Worm (Caenorhabditis elegans) whole organism, young adult: ENCODE data around the gene ceh-76.

Experiments used
- B0019.2 ChIP-seq: fragments of 200-800 bp; sonication (Bioruptor generic); conservative IDR thresholded peaks from 2 replicates; pipeline ENCODE4 v1.3.6; 2022; ENCODE audit warnings: missing genetic modification reagents, missing genetic modification characterization, missing compliant biosample characterization
- B0336.3 ChIP-seq: fragments of 200-800 bp; sonication (Bioruptor generic); IDR thresholded peaks from 2 replicates; pipeline ENCODE4 v1.3.6; 2022; ENCODE audit warnings: missing genetic modification characterization, missing compliant biosample characterization
- C06A6.2 ChIP-seq: fragments of 200-800 bp; sonication (Bioruptor generic); conservative IDR thresholded peaks from 2 replicates; pipeline ENCODE4 v1.3.6; 2022; ENCODE audit warnings: missing genetic modification characterization, missing compliant biosample characterization
- F39B2.1 ChIP-seq: fragments of 200-800 bp; sonication (Bioruptor generic); IDR thresholded peaks from 2 replicates; pipeline ENCODE4 v1.3.6; 2022; ENCODE audit warnings: missing genetic modification reagents, missing genetic modification characterization, missing compliant biosample characterization
- F49E8.2 ChIP-seq: sonication (generic microtip); optimal IDR thresholded peaks from 3 replicates; lab custom pipeline; 2017; ENCODE audit warnings: missing genetic modification characterization, mild to moderate bottlenecking, missing compliant biosample characterization, antibody characterized with exemption, moderate library complexity; ENCODE audit not compliant: insufficient read depth
- K11D2.4 ChIP-seq: fragments of 200-800 bp; sonication (Bioruptor generic); IDR thresholded peaks from 2 replicates; pipeline ENCODE4 v1.3.6; 2022; ENCODE audit warnings: missing genetic modification reagents, missing genetic modification characterization, missing compliant biosample characterization
- T07F8.4 ChIP-seq: sonication (generic microtip); optimal IDR thresholded peaks from 2 replicates; lab custom pipeline; 2016; ENCODE audit warnings: mild to moderate bottlenecking, missing genetic modification characterization, moderate library complexity, missing compliant biosample characterization
- Y56A3A.18 ChIP-seq: fragments of 200-800 bp; sonication (Bioruptor generic); IDR thresholded peaks from 2 replicates; pipeline ENCODE4 v1.3.6; 2022; ENCODE audit warnings: missing genetic modification reagents, missing genetic modification characterization, missing compliant biosample characterization
- ZK185.1 ChIP-seq: sonication (generic microtip); optimal IDR thresholded peaks from 2 replicates; lab custom pipeline; 2016; ENCODE audit warnings: mild to moderate bottlenecking, missing genetic modification characterization, missing compliant biosample characterization; ENCODE audit not compliant: poor library complexity, severe bottlenecking
- akir-1 ChIP-seq: fragments of 200-800 bp; sonication (Bioruptor generic); optimal IDR thresholded peaks from 2 replicates; lab custom pipeline; 2018; ENCODE audit warnings: mild to moderate bottlenecking, missing genetic modification characterization, moderate library complexity, missing compliant biosample characterization
- ama-1 ChIP-seq, 3 experiments: fragments of 150-350 bp in 1 of 3; sonication (generic microtip) in 2 of 3; optimal IDR thresholded peaks; 2 replicates each; lab custom pipeline; 2014 to 2018; ENCODE audit warnings: missing biosample characterization in 2 of 3, missing genetic modification characterization in 2 of 3, missing genetic modification reagents in 2 of 3
- aptf-2 ChIP-seq: fragments of 200-800 bp; sonication (Bioruptor generic); conservative IDR thresholded peaks from 2 replicates; pipeline ENCODE4 v1.3.6; 2022; ENCODE audit warnings: missing genetic modification reagents, missing genetic modification characterization, missing compliant biosample characterization
- aptf-3 ChIP-seq: fragments of 200-800 bp; sonication (Bioruptor generic); IDR thresholded peaks from 2 replicates; pipeline ENCODE4 v1.3.6; 2022; ENCODE audit warnings: missing genetic modification characterization, missing compliant biosample characterization
- atf-7 ChIP-seq: sonication (generic microtip); optimal IDR thresholded peaks from 2 replicates; lab custom pipeline; 2017; ENCODE audit warnings: mild to moderate bottlenecking, missing genetic modification characterization, missing compliant biosample characterization
- athp-1 ChIP-seq: sonication (generic microtip); optimal IDR thresholded peaks from 2 replicates; lab custom pipeline; 2017; ENCODE audit warnings: mild to moderate bottlenecking, missing genetic modification characterization, missing compliant biosample characterization
- attf-3 ChIP-seq: fragments of 200-800 bp; sonication (Bioruptor generic); conservative IDR thresholded peaks from 2 replicates; pipeline ENCODE4 v1.3.6; 2022; ENCODE audit warnings: missing genetic modification reagents, missing genetic modification characterization, missing compliant biosample characterization
- attf-6 ChIP-seq: fragments of 200-800 bp; sonication (Bioruptor generic); IDR thresholded peaks from 2 replicates; pipeline ENCODE4 v1.3.6; 2022; ENCODE audit warnings: missing genetic modification reagents, missing genetic modification characterization, missing compliant biosample characterization
- bed-2 ChIP-seq: fragments of 200-800 bp; sonication (Bioruptor generic); IDR thresholded peaks from 2 replicates; pipeline ENCODE4 v1.3.6; 2022; ENCODE audit warnings: missing genetic modification reagents, missing genetic modification characterization, missing compliant biosample characterization
- ccch-3 ChIP-seq: fragments of 200-800 bp; sonication (Bioruptor generic); optimal IDR thresholded peaks from 2 replicates; lab custom pipeline; 2018; ENCODE audit warnings: mild to moderate bottlenecking, missing genetic modification characterization, missing compliant biosample characterization
- dox-1 ChIP-seq: fragments of 200-800 bp; sonication (Bioruptor generic); IDR thresholded peaks from 2 replicates; pipeline ENCODE4 v1.3.6; 2022; ENCODE audit warnings: missing genetic modification reagents, missing genetic modification characterization, missing compliant biosample characterization
- dpl-1 ChIP-seq: fragments of 150-350 bp; optimal IDR thresholded peaks from 2 replicates; lab custom pipeline; 2014; ENCODE audit warnings: missing biosample characterization, missing genetic modification reagents, missing genetic modification characterization
- egl-18 ChIP-seq: fragments of 200-800 bp; sonication (Bioruptor generic); IDR thresholded peaks from 2 replicates; pipeline ENCODE4 v1.3.6; 2022; ENCODE audit warnings: missing genetic modification reagents, missing genetic modification characterization, missing compliant biosample characterization
- ekl-4 ChIP-seq: fragments of 200-800 bp; sonication (Bioruptor generic); IDR thresholded peaks from 2 replicates; pipeline ENCODE4 v1.3.6; 2022; ENCODE audit warnings: missing genetic modification reagents, missing genetic modification characterization, missing compliant biosample characterization
- ets-4 ChIP-seq: fragments of 200-800 bp; sonication (Bioruptor generic); optimal IDR thresholded peaks from 2 replicates; lab custom pipeline; 2018; ENCODE audit warnings: mild to moderate bottlenecking, missing genetic modification characterization, missing compliant biosample characterization
- hlh-26 ChIP-seq: fragments of 200-800 bp; sonication (Bioruptor generic); conservative IDR thresholded peaks from 2 replicates; pipeline ENCODE4 v1.3.6; 2022; ENCODE audit warnings: missing genetic modification reagents, missing genetic modification characterization, missing compliant biosample characterization
- hmg-1.2 ChIP-seq: fragments of 200-800 bp; sonication (Bioruptor generic); IDR thresholded peaks from 2 replicates; pipeline ENCODE4 v1.3.6; 2022; ENCODE audit warnings: missing genetic modification reagents, missing genetic modification characterization, missing compliant biosample characterization
- hsf-1 ChIP-seq: fragments of 200-800 bp; sonication (Bioruptor generic); IDR thresholded peaks from 2 replicates; pipeline ENCODE4 v1.3.6; 2022; ENCODE audit warnings: missing genetic modification reagents, missing genetic modification characterization, missing compliant biosample characterization
- lag-1 ChIP-seq: fragments of 200-800 bp; sonication (Bioruptor generic); IDR thresholded peaks from 2 replicates; pipeline ENCODE4 v1.3.6; 2022; ENCODE audit warnings: missing genetic modification reagents, missing genetic modification characterization, missing compliant biosample characterization
- lin-26 ChIP-seq: fragments of 200-800 bp; sonication (Bioruptor generic); IDR thresholded peaks from 2 replicates; pipeline ENCODE4 v1.3.6; 2022; ENCODE audit warnings: missing genetic modification reagents, missing genetic modification characterization, missing compliant biosample characterization
- lin-35 ChIP-seq, 3 experiments: fragments of 150-350 bp in 2 of 3; sonication (generic microtip) in 1 of 3; optimal IDR thresholded peaks; 2 replicates each; lab custom pipeline; 2014 to 2018; ENCODE audit warnings: missing biosample characterization in 3 of 3, missing genetic modification characterization in 3 of 3, missing genetic modification reagents in 3 of 3
- lin-54 ChIP-seq: fragments of 200-800 bp; sonication (Bioruptor generic); optimal IDR thresholded peaks from 2 replicates; lab custom pipeline; 2018; ENCODE audit warnings: mild to moderate bottlenecking, missing genetic modification characterization, missing compliant biosample characterization
- madf-8 ChIP-seq: fragments of 200-800 bp; sonication (Bioruptor generic); conservative IDR thresholded peaks from 2 replicates; pipeline ENCODE4 v1.3.6; 2022; ENCODE audit warnings: missing genetic modification reagents, missing genetic modification characterization, missing compliant biosample characterization
- mcd-1 ChIP-seq: fragments of 200-800 bp; sonication (Bioruptor generic); IDR thresholded peaks from 2 replicates; pipeline ENCODE4 v1.3.6; 2022; ENCODE audit warnings: missing genetic modification reagents, missing genetic modification characterization, missing compliant biosample characterization
- mxl-1 ChIP-seq: sonication (generic microtip); optimal IDR thresholded peaks from 2 replicates; lab custom pipeline; 2016; ENCODE audit warnings: missing genetic modification characterization, missing compliant biosample characterization
- nhr-179 ChIP-seq: sonication (generic microtip); optimal IDR thresholded peaks from 2 replicates; lab custom pipeline; 2016; ENCODE audit warnings: mild to moderate bottlenecking, missing genetic modification characterization, missing compliant biosample characterization
- nhr-27 ChIP-seq: fragments of 200-800 bp; sonication (Bioruptor generic); optimal IDR thresholded peaks from 2 replicates; lab custom pipeline; 2018; ENCODE audit warnings: mild to moderate bottlenecking, missing genetic modification characterization, moderate library complexity, missing compliant biosample characterization
- nhr-80 ChIP-seq: sonication (generic microtip); optimal IDR thresholded peaks from 2 replicates; lab custom pipeline; 2016; ENCODE audit warnings: missing genetic modification characterization, missing compliant biosample characterization
- nhr-90 ChIP-seq: sonication (generic microtip); optimal IDR thresholded peaks from 2 replicates; lab custom pipeline; 2016; ENCODE audit warnings: missing genotype, mild to moderate bottlenecking, missing genetic modification characterization, missing compliant biosample characterization
- pbrm-1 ChIP-seq: fragments of 200-800 bp; sonication (Bioruptor generic); IDR thresholded peaks from 2 replicates; pipeline ENCODE4 v1.3.6; 2022; ENCODE audit warnings: missing genetic modification reagents, missing genetic modification characterization, missing compliant biosample characterization
- pha-4 ChIP-seq: fragments of 150-350 bp; sonication (generic microtip); optimal IDR thresholded peaks from 2 replicates; lab custom pipeline; 2014; ENCODE audit warnings: missing biosample characterization, missing genetic modification reagents, missing genetic modification characterization
- rec-8 ChIP-seq, 2 experiments: sonication (generic microtip); optimal IDR thresholded peaks; 2 replicates each; lab custom pipeline; 2016; ENCODE audit warnings: mild to moderate bottlenecking in 2 of 2, missing genetic modification characterization in 2 of 2, missing genetic modification reagents in 2 of 2, missing genotype in 2 of 2, missing biosample characterization in 1 of 2, missing compliant biosample characterization in 1 of 2, moderate library complexity in 1 of 2
- sdz-38 ChIP-seq: sonication (generic microtip); optimal IDR thresholded peaks from 2 replicates; lab custom pipeline; 2016; ENCODE audit warnings: missing genotype, missing genetic modification characterization, missing compliant biosample characterization
- tbx-9 ChIP-seq: sonication (generic microtip); optimal IDR thresholded peaks from 2 replicates; lab custom pipeline; 2016; ENCODE audit warnings: borderline replicate concordance, missing genetic modification characterization, inconsistent platforms, missing compliant biosample characterization
- unc-62 ChIP-seq: fragments of 150-350 bp; optimal IDR thresholded peaks from 2 replicates; lab custom pipeline; 2014; ENCODE audit warnings: missing biosample characterization, missing genetic modification reagents, missing genetic modification characterization
- zim-3 ChIP-seq: sonication (generic microtip); optimal IDR thresholded peaks from 2 replicates; lab custom pipeline; 2017; ENCODE audit warnings: mild to moderate bottlenecking, missing genetic modification characterization, moderate library complexity, missing compliant biosample characterization
- ztf-18 ChIP-seq: sonication (generic microtip); optimal IDR thresholded peaks from 2 replicates; lab custom pipeline; 2016; ENCODE audit warnings: missing genotype, mild to moderate bottlenecking, missing genetic modification characterization, missing compliant biosample characterization
- ztf-25 ChIP-seq: fragments of 200-800 bp; sonication (Bioruptor generic); IDR thresholded peaks from 2 replicates; pipeline ENCODE4 v1.3.6; 2022; ENCODE audit warnings: missing genetic modification reagents, missing genetic modification characterization, missing compliant biosample characterization
- ztf-28 ChIP-seq: fragments of 200-800 bp; sonication (Bioruptor generic); IDR thresholded peaks from 2 replicates; pipeline ENCODE4 v1.3.6; 2022; ENCODE audit warnings: missing genetic modification reagents, missing genetic modification characterization, missing compliant biosample characterization
- ztf-6 ChIP-seq: fragments of 200-800 bp; sonication (Bioruptor generic); IDR thresholded peaks from 2 replicates; pipeline ENCODE4 v1.3.6; 2022; ENCODE audit warnings: missing genetic modification reagents, missing genetic modification characterization, missing compliant biosample characterization

Gene ceh-76

ce11 chrV:8031121-8031520, 36.7 kb upstream of the ceh-76 start, which contains the start of gene vars-1:
TSS of gene vars-1 (plus strand) at chrV:8031411.
- no peak for TF ChIP-seq T07F8.4 (tag; lab: Kevin White, UChicago)
- no peak for TF ChIP-seq F39B2.1
- no peak for TF ChIP-seq ztf-18 (tag; lab: Kevin White, UChicago)
- TF ChIP-seq C06A6.2 = no peak
- no peak for TF ChIP-seq nhr-90 (tag; lab: Kevin White, UChicago)
- TF ChIP-seq nhr-27 = no peak
- no peak for TF ChIP-seq ztf-28 (GFP tag; lab: Robert Waterston, UW)
- no peak for TF ChIP-seq mxl-1 (tag; lab: Kevin White, UChicago)
- no peak for TF ChIP-seq rec-8 (tag; optimal IDR thresholded peaks at IDR 0.05; lab: Kevin White, UChicago)
- TF ChIP-seq nhr-80 (tag; lab: Kevin White, UChicago) = no peak
- no peak for TF ChIP-seq hlh-26 (GFP tag; lab: Robert Waterston, UW)
- peak in 2 of 3 experiments; percentile 18 to 77 for TF ChIP-seq lin-35 (GFP tag; optimal IDR thresholded peaks at IDR 0.05; lab: Kevin White, UChicago)
- no peak for TF ChIP-seq aptf-2 (GFP tag; lab: Robert Waterston, UW)
- TF ChIP-seq pbrm-1 (GFP tag; lab: Robert Waterston, UW) = no peak
- no peak for TF ChIP-seq nhr-179 (tag; lab: Kevin White, UChicago)
- TF ChIP-seq Y56A3A.18 (GFP tag; lab: Robert Waterston, UW) = 0 out of 2 replicates have a peak, but pooled peaks have one; percentile 26
- TF ChIP-seq zim-3 (tag; lab: Kevin White, UChicago) = no peak
- TF ChIP-seq atf-7 (tag; lab: Kevin White, UChicago) = no peak
- no peak for TF ChIP-seq bed-2 (GFP tag; lab: Robert Waterston, UW)
- TF ChIP-seq F49E8.2 = peak; percentile 77
- no peak for TF ChIP-seq ZK185.1 (tag; lab: Kevin White, UChicago)
- TF ChIP-seq egl-18 (GFP tag; lab: Robert Waterston, UW) = no peak
- no peak for TF ChIP-seq B0019.2
- peak; percentile 55 for TF ChIP-seq B0336.3
- TF ChIP-seq lin-26 (GFP tag; lab: Robert Waterston, UW) = no peak
- no peak for TF ChIP-seq lag-1 (GFP tag; lab: Robert Waterston, UW)
- 0 out of 2 replicates have a peak, but pooled peaks have one; percentile 47 for TF ChIP-seq ekl-4 (GFP tag; lab: Robert Waterston, UW)
- no peak for TF ChIP-seq athp-1
- no peak for TF ChIP-seq ztf-25
- no peak for TF ChIP-seq ama-1 (optimal IDR thresholded peaks at IDR 0.05; lab: Kevin White, UChicago)
- no peak for TF ChIP-seq ama-1 (GFP tag; optimal IDR thresholded peaks at IDR 0.05; lab: Kevin White, UChicago)
- TF ChIP-seq pha-4 (tag; lab: Kevin White, UChicago) = no peak
- TF ChIP-seq tbx-9 (tag; lab: Kevin White, UChicago) = no peak
- peak; percentile 90 for TF ChIP-seq mcd-1 (GFP tag; lab: Robert Waterston, UW)
- no peak for TF ChIP-seq aptf-3
- peak; percentile 56; the same call in 1 of the 2 replicates for TF ChIP-seq attf-6
- TF ChIP-seq attf-3 (GFP tag; lab: Robert Waterston, UW) = no peak
- TF ChIP-seq dpl-1 (GFP tag; lab: Kevin White, UChicago) = peak; percentile 42
- TF ChIP-seq K11D2.4 (GFP tag; lab: Robert Waterston, UW) = no peak
- no peak for TF ChIP-seq ztf-6 (GFP tag; lab: Robert Waterston, UW)
- no peak for TF ChIP-seq akir-1 (GFP tag; lab: Kevin White, UChicago)
- TF ChIP-seq dox-1 (GFP tag; lab: Robert Waterston, UW) = no peak
- no peak for TF ChIP-seq hmg-1.2 (GFP tag; lab: Robert Waterston, UW)
- peak; percentile 82 for TF ChIP-seq hsf-1 (GFP tag; lab: Robert Waterston, UW)
- no peak for TF ChIP-seq sdz-38 (tag; lab: Kevin White, UChicago)
- no peak for TF ChIP-seq madf-8 (GFP tag; lab: Robert Waterston, UW)
- TF ChIP-seq ccch-3 (GFP tag; lab: Kevin White, UChicago) = no peak
- TF ChIP-seq unc-62 (GFP tag; lab: Kevin White, UChicago) = no peak
- peak; percentile 88 for TF ChIP-seq lin-54 (GFP tag; lab: Kevin White, UChicago)
- no peak for TF ChIP-seq ets-4
